Worm (Caenorhabditis elegans) whole organism, late embryonic: ENCODE measurements around the gene osg-1.

Experiments used
- C08G9.2 ChIP-seq: sonication (generic microtip); optimal IDR thresholded peaks from 2 replicates; lab custom pipeline; 2016; ENCODE audit warnings: mild to moderate bottlenecking, missing genetic modification characterization, moderate library complexity, missing compliant biosample characterization
- C38D4.7 ChIP-seq: fragments of 200-800 bp; sonication (Bioruptor generic); optimal IDR thresholded peaks from 2 replicates; lab custom pipeline; 2018; ENCODE audit warnings: mild to moderate bottlenecking, missing genetic modification characterization, moderate library complexity, missing compliant biosample characterization
- K02D7.2 ChIP-seq: sonication (generic microtip); optimal IDR thresholded peaks from 2 replicates; lab custom pipeline; 2017; ENCODE audit warnings: mild to moderate bottlenecking, missing genetic modification characterization, missing compliant biosample characterization
- K09A11.1 ChIP-seq: sonication (generic microtip); optimal IDR thresholded peaks from 2 replicates; lab custom pipeline; 2017; ENCODE audit warnings: antibody characterized with exemption, mild to moderate bottlenecking, missing genetic modification characterization, missing compliant biosample characterization; ENCODE audit not compliant: insufficient read depth
- T23F11.4 ChIP-seq: fragments of 200-800 bp; sonication (Bioruptor generic); optimal IDR thresholded peaks from 2 replicates; lab custom pipeline; 2018; ENCODE audit warnings: mild to moderate bottlenecking, missing genetic modification characterization, missing compliant biosample characterization
- Y22D7AL.16 ChIP-seq: sonication (generic microtip); optimal IDR thresholded peaks from 2 replicates; lab custom pipeline; 2016; ENCODE audit warnings: missing genetic modification characterization, missing compliant biosample characterization
- ama-1 ChIP-seq: fragments of 150-350 bp; optimal IDR thresholded peaks from 2 replicates; lab custom pipeline; 2014
- ceh-14 ChIP-seq: sonication (generic microtip); optimal IDR thresholded peaks from 2 replicates; lab custom pipeline; 2016; ENCODE audit warnings: missing genotype, missing genetic modification characterization, missing compliant biosample characterization
- ceh-2 ChIP-seq: sonication (generic microtip); optimal IDR thresholded peaks from 2 replicates; lab custom pipeline; 2016; ENCODE audit warnings: missing genotype, missing genetic modification characterization, missing compliant biosample characterization
- ceh-24 ChIP-seq: sonication (generic microtip); optimal IDR thresholded peaks from 2 replicates; lab custom pipeline; 2016; ENCODE audit warnings: mild to moderate bottlenecking, missing genetic modification characterization, missing compliant biosample characterization
- ceh-30 ChIP-seq: fragments of 150-350 bp; optimal IDR thresholded peaks from 2 replicates; lab custom pipeline; 2014; ENCODE audit warnings: missing biosample characterization, missing genetic modification characterization
- ceh-31 ChIP-seq: sonication (generic microtip); optimal IDR thresholded peaks from 2 replicates; lab custom pipeline; 2016; ENCODE audit warnings: missing genetic modification characterization, missing compliant biosample characterization
- ceh-48 ChIP-seq: sonication (generic microtip); optimal IDR thresholded peaks from 2 replicates; lab custom pipeline; 2016; ENCODE audit warnings: missing genetic modification characterization, inconsistent platforms, missing compliant biosample characterization
- ceh-6 ChIP-seq: fragments of 200-800 bp; sonication (Bioruptor generic); optimal IDR thresholded peaks from 2 replicates; lab custom pipeline; 2018; ENCODE audit warnings: mild to moderate bottlenecking, missing genetic modification characterization, missing compliant biosample characterization
- elt-2 ChIP-seq: sonication (generic microtip); optimal IDR thresholded peaks from 2 replicates; lab custom pipeline; 2016; ENCODE audit warnings: missing genetic modification reagents, missing genetic modification characterization, missing compliant biosample characterization
- gmeb-2 ChIP-seq: sonication (generic microtip); optimal IDR thresholded peaks from 2 replicates; lab custom pipeline; 2016; ENCODE audit warnings: missing genetic modification characterization, inconsistent platforms, missing compliant biosample characterization
- hlh-13 ChIP-seq: fragments of 200-800 bp; sonication (Bioruptor generic); optimal IDR thresholded peaks from 2 replicates; lab custom pipeline; 2018; ENCODE audit warnings: mild to moderate bottlenecking, missing genetic modification characterization, missing compliant biosample characterization
- hlh-30 ChIP-seq: sonication (generic microtip); optimal IDR thresholded peaks from 2 replicates; lab custom pipeline; 2017; ENCODE audit warnings: antibody characterized with exemption, missing genetic modification characterization, missing compliant biosample characterization; ENCODE audit not compliant: insufficient read depth
- hlh-6 ChIP-seq: sonication (generic microtip); optimal IDR thresholded peaks from 2 replicates; lab custom pipeline; 2016; ENCODE audit warnings: missing genotype, missing genetic modification characterization, missing compliant biosample characterization
- hlh-8 ChIP-seq: sonication (generic microtip); optimal IDR thresholded peaks from 2 replicates; lab custom pipeline; 2016; ENCODE audit warnings: missing genotype, missing genetic modification characterization, missing compliant biosample characterization
- lim-6 ChIP-seq: sonication (generic microtip); optimal IDR thresholded peaks from 2 replicates; lab custom pipeline; 2016; ENCODE audit warnings: missing genetic modification characterization, missing compliant biosample characterization
- mec-3 ChIP-seq: sonication (generic microtip); optimal IDR thresholded peaks from 2 replicates; lab custom pipeline; 2016; ENCODE audit warnings: borderline replicate concordance, missing genetic modification characterization, missing compliant biosample characterization
- nfya-1 ChIP-seq: sonication (generic microtip); optimal IDR thresholded peaks from 2 replicates; lab custom pipeline; 2017; ENCODE audit warnings: missing genetic modification characterization, mild to moderate bottlenecking, missing compliant biosample characterization, antibody characterized with exemption, moderate library complexity
- npax-4 ChIP-seq: sonication (generic microtip); optimal IDR thresholded peaks from 2 replicates; lab custom pipeline; 2016; ENCODE audit warnings: missing genetic modification characterization, missing compliant biosample characterization
- pag-3 ChIP-seq: sonication (generic microtip); optimal IDR thresholded peaks from 2 replicates; lab custom pipeline; 2016; ENCODE audit warnings: missing compliant biosample characterization, missing genetic modification characterization, borderline replicate concordance
- pha-2 ChIP-seq: sonication (generic microtip); optimal IDR thresholded peaks from 2 replicates; lab custom pipeline; 2017; ENCODE audit warnings: mild to moderate bottlenecking, missing genetic modification characterization, missing compliant biosample characterization
- pha-4 ChIP-seq: fragments of 150-350 bp; optimal IDR thresholded peaks from 2 replicates; lab custom pipeline; 2018; ENCODE audit warnings: missing biosample characterization, missing genetic modification reagents, missing genetic modification characterization
- pros-1 ChIP-seq: fragments of 150-350 bp; optimal IDR thresholded peaks from 2 replicates; lab custom pipeline; 2014; ENCODE audit warnings: missing biosample characterization, missing genetic modification reagents, missing genetic modification characterization
- ref-2 ChIP-seq: sonication (generic microtip); optimal IDR thresholded peaks from 2 replicates; lab custom pipeline; 2016; ENCODE audit warnings: missing genetic modification characterization, missing compliant biosample characterization
- rnt-1 ChIP-seq: sonication (generic microtip); optimal IDR thresholded peaks from 2 replicates; lab custom pipeline; 2016; ENCODE audit warnings: missing genetic modification characterization, missing compliant biosample characterization
- sdc-2 ChIP-seq: sonication (generic microtip); optimal IDR thresholded peaks from 2 replicates; lab custom pipeline; 2016; ENCODE audit warnings: missing genotype, missing genetic modification characterization, missing compliant biosample characterization
- syd-9 ChIP-seq: sonication (generic microtip); optimal IDR thresholded peaks from 2 replicates; lab custom pipeline; 2016; ENCODE audit warnings: mild to moderate bottlenecking, missing genetic modification characterization, moderate library complexity, missing compliant biosample characterization
- tbx-2 ChIP-seq: sonication (generic microtip); optimal IDR thresholded peaks from 2 replicates; lab custom pipeline; 2016; ENCODE audit warnings: missing genetic modification characterization, missing compliant biosample characterization
- ttx-3 ChIP-seq: sonication (generic microtip); optimal IDR thresholded peaks from 2 replicates; lab custom pipeline; 2016; ENCODE audit warnings: missing genetic modification reagents, missing genetic modification characterization, missing compliant biosample characterization
- unc-3 ChIP-seq, 2 experiments: fragments of 200-800 bp in 1 of 2; sonication (Bioruptor generic) in 1 of 2; sonication (generic microtip) in 1 of 2; conservative IDR thresholded peaks in 1 of 2; optimal IDR thresholded peaks in 1 of 2; 2 replicates each; pipeline versions ENCODE4 v1.3.6 to Lab custom; 2016 to 2022; ENCODE audit warnings: missing compliant biosample characterization in 2 of 2, missing genetic modification characterization in 2 of 2, missing genetic modification reagents in 1 of 2
- unc-42 ChIP-seq: sonication (generic microtip); optimal IDR thresholded peaks from 2 replicates; lab custom pipeline; 2016; ENCODE audit warnings: missing genotype, missing genetic modification characterization, missing compliant biosample characterization
- unc-55 ChIP-seq: sonication (generic microtip); optimal IDR thresholded peaks from 2 replicates; lab custom pipeline; 2017; ENCODE audit warnings: missing biosample characterization, missing genetic modification reagents, missing genetic modification characterization

osg-1 gene

ce11 chrIII:5448177-5448576 is 39.2 kb upstream of the osg-1 start, which contains the start of gene skpt-1 (continued):
- TF ChIP-seq ceh-6 (GFP tag; lab: Kevin White, UChicago) (no peak), unc-42 (tag; lab: Kevin White, UChicago) (peak; percentile 2), tbx-2 (tag; lab: Kevin White, UChicago) (peak; percentile 9), gmeb-2 (tag; lab: Kevin White, UChicago) (no peak), elt-2 (peak; percentile 4), ttx-3 (tag; lab: Kevin White, UChicago) (no peak), mec-3 (tag; lab: Kevin White, UChicago) (no peak), pha-2 (no peak), ceh-30 (tag; lab: Kevin White, UChicago) (no peak), pag-3 (no peak), K09A11.1 (no peak), Y22D7AL.16 (tag; lab: Kevin White, UChicago) (no peak), ceh-24 (tag; lab: Kevin White, UChicago) (no peak), ceh-14 (tag; lab: Kevin White, UChicago) (no peak)

- TF ChIP-seq ceh-48 (tag; lab: Kevin White, UChicago) (peak; percentile 73), pros-1 (tag; lab: Kevin White, UChicago) (no peak), nfya-1 (tag; lab: Kevin White, UChicago) (peak; percentile 56), pag-3 (no peak), tbx-2 (tag; lab: Kevin White, UChicago) (peak; percentile 75), K02D7.2 (no peak), hlh-8 (tag; lab: Kevin White, UChicago) (peak; percentile 38), C08G9.2 (tag; lab: Kevin White, UChicago) (no peak), ceh-14 (tag; lab: Kevin White, UChicago) (no peak), ref-2 (tag; lab: Kevin White, UChicago) (no peak), C38D4.7 (GFP tag; lab: Kevin White, UChicago) (no peak), npax-4 (tag; lab: Kevin White, UChicago) (no peak), hlh-6 (tag; lab: Kevin White, UChicago) (no peak), sdc-2 (tag; lab: Kevin White, UChicago) (no peak), ceh-30 (tag; lab: Kevin White, UChicago) (no peak), T23F11.4 (GFP tag; lab: Kevin White, UChicago) (no peak), lim-6 (tag; lab: Kevin White, UChicago) (no peak), ceh-2 (tag; lab: Kevin White, UChicago) (peak; percentile 20), rnt-1 (tag; lab: Kevin White, UChicago) (no peak), unc-42 (tag; lab: Kevin White, UChicago) (peak; percentile 39), unc-55 (GFP tag; lab: Kevin White, UChicago) (peak; percentile 9), ceh-31 (tag; lab: Kevin White, UChicago) (peak; percentile 34), syd-9 (tag; lab: Kevin White, UChicago) (no peak), hlh-30 (tag; lab: Kevin White, UChicago) (peak; percentile 38)
Observed at ce11 chrIII:5449762-5450308, 37.5 kb upstream of the osg-1 start, which contains the start of gene F48E8.8. Gene F48E8.8, minus strand, starts transcription at chrIII:5449812.

ce11 chrIII:5450430-5450829 is 36.9 kb upstream of the osg-1 start, which contains the start of gene paa-1:
Gene paa-1, plus strand, starts transcription at chrIII:5450730.
- TF ChIP-seq sdc-2 (tag; lab: Kevin White, UChicago) (no peak), unc-3 (GFP tag; conservative IDR thresholded peaks at IDR 0.05; lab: Robert Waterston, UW) (no peak), unc-3 (tag; optimal IDR thresholded peaks at IDR 0.05; lab: Kevin White, UChicago) (no peak), lim-6 (tag; lab: Kevin White, UChicago) (no peak), pha-4 (tag; lab: Kevin White, UChicago) (no peak), hlh-30 (tag; lab: Kevin White, UChicago) (no peak), ama-1 (lab: Kevin White, UChicago) (no peak), gmeb-2 (tag; lab: Kevin White, UChicago) (no peak), pros-1 (tag; lab: Kevin White, UChicago) (no peak), Y22D7AL.16 (tag; lab: Kevin White, UChicago) (no peak), pha-2 (no peak), ceh-14 (tag; lab: Kevin White, UChicago) (no peak), hlh-13 (GFP tag; lab: Kevin White, UChicago) (no peak)
